Worm (Caenorhabditis elegans) whole organism, mixed stage, embryonic: ENCODE measurements around the gene pri-1.

Source experiments
- M03D4.4 ChIP-seq: sonication (generic microtip); optimal IDR thresholded peaks from 2 replicates; lab custom pipeline; 2017; ENCODE audit warnings: mild to moderate bottlenecking, missing genetic modification characterization, missing compliant biosample characterization
- bed-3 ChIP-seq: fragments of 200-800 bp; sonication (Bioruptor generic); optimal IDR thresholded peaks from 3 replicates; lab custom pipeline; 2018; ENCODE audit warnings: mild to moderate bottlenecking, missing genetic modification characterization, moderate library complexity, missing compliant biosample characterization
- blmp-1 ChIP-seq: fragments of 150-350 bp; optimal IDR thresholded peaks from 2 replicates; lab custom pipeline; 2014; ENCODE audit warnings: missing biosample characterization, missing genetic modification characterization
- ceh-43 ChIP-seq: fragments of 200-800 bp; sonication (Bioruptor generic); optimal IDR thresholded peaks from 2 replicates; lab custom pipeline; 2018; ENCODE audit warnings: mild to moderate bottlenecking, missing genetic modification characterization, moderate library complexity, missing compliant biosample characterization
- ceh-83 ChIP-seq: fragments of 200-800 bp; sonication (Bioruptor generic); optimal IDR thresholded peaks from 2 replicates; lab custom pipeline; 2018; ENCODE audit warnings: mild to moderate bottlenecking, missing genetic modification characterization, missing compliant biosample characterization
- ces-1 ChIP-seq: fragments of 150-350 bp; optimal IDR thresholded peaks from 2 replicates; lab custom pipeline; 2014; ENCODE audit warnings: missing biosample characterization, missing genetic modification reagents, missing genetic modification characterization
- cnd-1 ChIP-seq: fragments of 200-800 bp; sonication (Bioruptor generic); optimal IDR thresholded peaks from 2 replicates; lab custom pipeline; 2018; ENCODE audit warnings: mild to moderate bottlenecking, missing genetic modification characterization, missing compliant biosample characterization
- drap-1 ChIP-seq: fragments of 200-800 bp; sonication (Bioruptor generic); optimal IDR thresholded peaks from 3 replicates; lab custom pipeline; 2018; ENCODE audit warnings: mild to moderate bottlenecking, missing genetic modification characterization, missing compliant biosample characterization
- elt-1 ChIP-seq: sonication (generic microtip); optimal IDR thresholded peaks from 2 replicates; lab custom pipeline; 2017; ENCODE audit warnings: missing genetic modification characterization, mild to moderate bottlenecking, missing compliant biosample characterization, antibody characterized with exemption, moderate library complexity, borderline replicate concordance; ENCODE audit not compliant: insufficient read depth
- elt-3 ChIP-seq: fragments of 150-350 bp; optimal IDR thresholded peaks from 2 replicates; lab custom pipeline; 2014; ENCODE audit warnings: missing biosample characterization, missing genetic modification characterization
- flh-1 ChIP-seq: fragments of 200-800 bp; sonication (Bioruptor generic); optimal IDR thresholded peaks from 2 replicates; lab custom pipeline; 2018; ENCODE audit warnings: mild to moderate bottlenecking, missing genetic modification characterization, moderate library complexity, missing compliant biosample characterization
- ham-2 ChIP-seq: fragments of 200-800 bp; sonication (Bioruptor generic); optimal IDR thresholded peaks from 2 replicates; lab custom pipeline; 2018; ENCODE audit warnings: mild to moderate bottlenecking, missing genetic modification characterization, missing compliant biosample characterization
- lin-13 ChIP-seq: fragments of 150-350 bp; optimal IDR thresholded peaks from 2 replicates; lab custom pipeline; 2014; ENCODE audit warnings: missing biosample characterization, missing genetic modification characterization
- lin-32 ChIP-seq: fragments of 200-800 bp; sonication (Bioruptor generic); optimal IDR thresholded peaks from 2 replicates; lab custom pipeline; 2018; ENCODE audit warnings: mild to moderate bottlenecking, missing genetic modification characterization, missing compliant biosample characterization
- lsy-2 ChIP-seq: fragments of 150-350 bp; optimal IDR thresholded peaks from 2 replicates; lab custom pipeline; 2014; ENCODE audit warnings: missing biosample characterization, missing genetic modification characterization
- mab-5 ChIP-seq: fragments of 150-350 bp; optimal IDR thresholded peaks from 2 replicates; lab custom pipeline; 2014; ENCODE audit warnings: missing biosample characterization, missing genetic modification characterization
- mep-1 ChIP-seq: fragments of 150-350 bp; optimal IDR thresholded peaks from 2 replicates; lab custom pipeline; 2017; ENCODE audit warnings: missing biosample characterization, missing genetic modification reagents, missing genetic modification characterization, inconsistent platforms
- mls-2 ChIP-seq: sonication (generic microtip); optimal IDR thresholded peaks from 2 replicates; lab custom pipeline; 2016; ENCODE audit warnings: mild to moderate bottlenecking, missing genetic modification characterization, moderate library complexity, missing compliant biosample characterization
- nhr-12 ChIP-seq: fragments of 150-350 bp; optimal IDR thresholded peaks from 2 replicates; lab custom pipeline; 2014; ENCODE audit warnings: missing biosample characterization, missing genetic modification characterization
- nhr-2 ChIP-seq: fragments of 150-350 bp; optimal IDR thresholded peaks from 2 replicates; lab custom pipeline; 2014; ENCODE audit warnings: missing biosample characterization, missing genetic modification characterization
- nhr-237 ChIP-seq: fragments of 150-350 bp; optimal IDR thresholded peaks from 2 replicates; lab custom pipeline; 2014; ENCODE audit warnings: missing biosample characterization, missing genetic modification characterization
- nhr-28 ChIP-seq: fragments of 150-350 bp; optimal IDR thresholded peaks from 2 replicates; lab custom pipeline; 2014; ENCODE audit warnings: missing biosample characterization, missing genetic modification characterization
- nhr-76 ChIP-seq: sonication (generic microtip); optimal IDR thresholded peaks from 2 replicates; lab custom pipeline; 2017; ENCODE audit warnings: missing biosample characterization, missing genetic modification characterization
- pha-4 ChIP-seq: fragments of 150-350 bp; optimal IDR thresholded peaks from 2 replicates; lab custom pipeline; 2018; ENCODE audit warnings: missing biosample characterization, missing genetic modification reagents, missing genetic modification characterization
- sem-2 ChIP-seq: fragments of 200-800 bp; sonication (Bioruptor generic); optimal IDR thresholded peaks from 2 replicates; lab custom pipeline; 2018; ENCODE audit warnings: mild to moderate bottlenecking, missing genetic modification characterization, missing compliant biosample characterization
- snpc-4 ChIP-seq: fragments of 150-350 bp; optimal IDR thresholded peaks from 2 replicates; lab custom pipeline; 2014; ENCODE audit warnings: missing biosample characterization, missing genetic modification characterization
- tbx-8 ChIP-seq: fragments of 200-800 bp; sonication (Bioruptor generic); optimal IDR thresholded peaks from 2 replicates; lab custom pipeline; 2018; ENCODE audit warnings: mild to moderate bottlenecking, missing genetic modification characterization, moderate library complexity, missing compliant biosample characterization
- unc-120 ChIP-seq: sonication (generic microtip); optimal IDR thresholded peaks from 2 replicates; lab custom pipeline; 2017; ENCODE audit warnings: missing genetic modification characterization, missing compliant biosample characterization; ENCODE audit not compliant: poor library complexity, severe bottlenecking
- unc-39 ChIP-seq: fragments of 150-350 bp; optimal IDR thresholded peaks from 2 replicates; lab custom pipeline; 2014; ENCODE audit warnings: missing biosample characterization, missing genetic modification characterization
- unc-62 ChIP-seq: fragments of 150-350 bp; optimal IDR thresholded peaks from 2 replicates; lab custom pipeline; 2014; ENCODE audit warnings: missing biosample characterization, missing genetic modification reagents, missing genetic modification characterization
- zip-8 ChIP-seq: fragments of 150-350 bp; optimal IDR thresholded peaks from 2 replicates; lab custom pipeline; 2014; ENCODE audit warnings: missing biosample characterization, missing genetic modification characterization
- ztf-11 ChIP-seq: fragments of 150-350 bp; optimal IDR thresholded peaks from 2 replicates; lab custom pipeline; 2014; ENCODE audit warnings: missing biosample characterization, missing genetic modification characterization

pri-1 gene

DNA sequence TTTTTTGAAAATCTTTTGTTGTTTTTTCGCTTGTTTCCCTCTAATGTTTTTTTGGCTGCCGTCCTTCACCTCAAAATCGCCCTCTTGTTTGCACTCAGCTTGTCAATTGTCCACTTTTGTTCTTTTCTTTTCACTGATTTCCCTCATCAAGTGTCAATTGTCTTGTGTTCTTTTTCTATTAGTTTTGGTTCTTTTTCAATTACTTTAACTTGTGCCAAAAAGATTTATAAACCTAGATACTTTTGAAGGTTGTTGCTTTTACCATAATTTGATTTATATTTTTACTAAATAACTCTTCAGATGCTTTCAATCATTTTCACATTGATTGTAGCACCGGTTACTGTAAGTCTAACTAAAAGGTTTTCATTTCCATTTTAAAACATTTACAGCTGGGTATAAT is 45.6 kb downstream of the pri-1 start, which contains the start of gene C48B4.13:
Gene C48B4.13 (plus strand): TSS at position 301 of the 400 bp plus-strand sequence.
- TF ChIP-seq sem-2 (GFP tag; lab: Kevin White, UChicago) (no peak), elt-1 (no peak), cnd-1 (no peak), lin-13 (tag; lab: Kevin White, UChicago) (no peak), nhr-76 (tag; lab: Kevin White, UChicago) (no peak), unc-120 (tag; lab: Kevin White, UChicago) (no peak), ces-1 (GFP tag; lab: Kevin White, UChicago) (no peak), ham-2 (GFP tag; lab: Kevin White, UChicago) (no peak), snpc-4 (no peak), flh-1 (GFP tag; lab: Kevin White, UChicago) (no peak), ztf-11 (no peak), mab-5 (tag; lab: Kevin White, UChicago) (no peak), mls-2 (tag; lab: Kevin White, UChicago) (no peak), nhr-12 (tag; lab: Kevin White, UChicago) (no peak), lin-32 (GFP tag; lab: Kevin White, UChicago) (no peak), nhr-28 (tag; lab: Kevin White, UChicago) (no peak), ceh-43 (GFP tag; lab: Kevin White, UChicago) (no peak), tbx-8 (GFP tag; lab: Kevin White, UChicago) (no peak), unc-62 (GFP tag; lab: Kevin White, UChicago) (no peak), nhr-237 (tag; lab: Kevin White, UChicago) (no peak)
- TF ChIP-seq, all 35 proteins: peak for 0

DNA sequence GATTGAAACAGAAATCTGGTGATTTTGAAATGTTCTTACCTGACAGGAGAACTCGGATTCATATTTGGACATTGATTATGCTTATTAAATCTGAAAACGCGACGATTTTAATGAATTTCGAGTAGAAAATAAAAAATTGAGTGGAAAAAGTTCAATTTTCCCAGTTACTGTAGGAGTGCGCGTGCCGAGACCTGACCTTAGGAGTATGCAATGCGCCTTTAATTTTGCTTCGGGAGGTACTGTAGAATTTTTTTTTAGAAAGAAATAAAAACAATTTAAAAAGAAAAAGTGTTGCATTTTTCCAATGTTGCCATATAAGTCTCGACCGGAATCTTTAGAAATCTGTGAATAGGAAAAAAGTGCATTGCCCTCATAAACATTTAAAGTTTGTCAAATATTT is 48.1 kb downstream of the pri-1 start, which contains the start of gene C48B4.11:
Gene C48B4.11 (minus strand): TSS at position 143 of the 400 bp plus-strand sequence.
- TF ChIP-seq bed-3 (GFP tag; lab: Kevin White, UChicago), result no peak
- no peak for TF ChIP-seq mep-1 (tag; lab: Kevin White, UChicago)
- TF ChIP-seq nhr-2 (tag; lab: Kevin White, UChicago), result no peak
- no peak for TF ChIP-seq flh-1 (GFP tag; lab: Kevin White, UChicago)
- no peak for TF ChIP-seq ceh-43 (GFP tag; lab: Kevin White, UChicago)
- no peak for TF ChIP-seq pha-4
- TF ChIP-seq elt-3, result no peak
- TF ChIP-seq nhr-28 (tag; lab: Kevin White, UChicago), result no peak
- no peak for TF ChIP-seq ham-2 (GFP tag; lab: Kevin White, UChicago)
- TF ChIP-seq M03D4.4 (tag; lab: Kevin White, UChicago), result no peak
- TF ChIP-seq blmp-1, result no peak
- TF ChIP-seq sem-2 (GFP tag; lab: Kevin White, UChicago), result no peak
- TF ChIP-seq lin-13 (tag; lab: Kevin White, UChicago), result no peak
- TF ChIP-seq nhr-12 (tag; lab: Kevin White, UChicago), result no peak
- no peak for TF ChIP-seq drap-1 (GFP tag; lab: Kevin White, UChicago)
- no peak for TF ChIP-seq unc-120 (tag; lab: Kevin White, UChicago)
- no peak for TF ChIP-seq zip-8
- no peak for TF ChIP-seq ztf-11
- TF ChIP-seq nhr-76 (tag; lab: Kevin White, UChicago), result no peak

DNA sequence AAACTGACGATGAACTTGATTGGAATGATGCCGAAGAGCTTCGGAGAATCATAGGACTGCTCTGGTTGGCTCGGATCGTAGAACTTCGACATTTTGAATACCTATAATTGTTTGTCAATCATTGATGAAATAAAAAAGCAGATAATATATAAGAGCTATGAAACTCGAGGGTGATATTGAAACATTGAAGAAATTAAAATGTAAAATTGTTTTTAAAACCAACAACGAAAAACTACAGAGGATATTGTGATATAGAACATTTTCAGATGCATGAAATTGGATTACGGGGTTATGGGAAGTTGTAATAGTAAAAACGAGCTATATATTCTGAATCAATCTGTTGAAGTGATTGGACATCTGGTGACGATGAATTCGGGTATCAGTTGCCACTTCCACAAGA is 49.7 kb downstream of the pri-1 start, which contains the start of gene C48B4.10:
Gene C48B4.10 (minus strand): TSS at position 101 of the 400 bp plus-strand sequence.
- TF ChIP-seq nhr-237 (tag; lab: Kevin White, UChicago), result no peak
- no peak for TF ChIP-seq sem-2 (GFP tag; lab: Kevin White, UChicago)
- no peak for TF ChIP-seq unc-39 (tag; lab: Kevin White, UChicago)
- TF ChIP-seq nhr-2 (tag; lab: Kevin White, UChicago), result no peak
- no peak for TF ChIP-seq mls-2 (tag; lab: Kevin White, UChicago)
- no peak for TF ChIP-seq lsy-2 (tag; lab: Kevin White, UChicago)
- TF ChIP-seq lin-13 (tag; lab: Kevin White, UChicago), result no peak
- TF ChIP-seq ces-1 (GFP tag; lab: Kevin White, UChicago), result no peak
- no peak for TF ChIP-seq drap-1 (GFP tag; lab: Kevin White, UChicago)
- TF ChIP-seq pha-4, result no peak
- TF ChIP-seq nhr-28 (tag; lab: Kevin White, UChicago), result no peak
- TF ChIP-seq ceh-83, result no peak
- TF ChIP-seq bed-3 (GFP tag; lab: Kevin White, UChicago), result no peak
- TF ChIP-seq elt-3, result no peak
- TF ChIP-seq mep-1 (tag; lab: Kevin White, UChicago), result no peak
- TF ChIP-seq zip-8, result no peak

DNA sequence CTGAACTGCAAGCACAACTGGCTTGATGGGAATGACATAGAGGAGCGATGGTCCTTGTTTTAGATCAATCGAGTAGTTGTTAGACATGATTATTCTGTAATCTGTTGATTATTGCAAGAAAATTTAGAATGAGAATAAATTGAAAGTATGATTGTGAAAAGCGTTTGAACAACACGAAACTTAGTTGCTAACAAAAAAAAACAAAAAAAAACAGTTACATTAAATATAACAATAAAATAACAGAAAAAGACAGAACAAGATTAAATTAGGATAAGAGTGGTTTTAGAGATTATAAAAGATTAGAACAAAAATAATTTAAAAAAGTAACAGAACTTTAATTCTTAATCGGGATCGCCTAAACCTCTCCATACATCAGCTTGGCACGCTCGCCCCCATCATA is 50.8 kb downstream of the pri-1 start, which contains the start of gene C48B4.9:
Gene C48B4.9 (minus strand): TSS at position 101 of the 400 bp plus-strand sequence.
- TF ChIP-seq lsy-2 (tag; lab: Kevin White, UChicago), result no peak
- TF ChIP-seq, all 35 proteins: peak for 0
